Worm (Caenorhabditis elegans): ENCODE data around the gene F10A3.11.

Gene F10A3.11

DNA sequence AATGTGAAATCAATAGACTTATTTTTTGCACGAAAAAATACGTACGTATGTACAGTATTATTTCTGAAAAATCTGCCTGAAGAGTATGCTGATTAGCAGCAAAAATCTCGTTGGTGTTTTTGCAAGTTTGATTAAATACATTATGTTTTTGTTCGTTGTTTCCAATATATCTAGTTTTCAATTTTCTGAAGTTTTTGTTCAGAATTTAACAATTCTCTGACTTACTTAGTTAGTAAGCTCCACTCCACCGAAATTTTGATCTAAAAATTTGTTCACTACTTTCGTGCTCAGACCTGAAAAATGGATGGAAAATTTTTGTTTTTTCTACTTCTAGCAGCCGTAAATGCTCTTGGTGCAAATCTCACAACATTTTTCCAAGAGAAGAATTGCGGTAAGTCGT, 42.4 kb downstream of the F10A3.11 start, which contains the start of gene irld-26:
TSS of gene irld-26 (plus strand) at position 301 of the 400 bp plus-strand sequence.
- TF ChIP-seq W03F9.2 (tag; optimal IDR thresholded peaks at IDR 0.05), result no peak
- TF ChIP-seq him-1 (tag; optimal IDR thresholded peaks at IDR 0.05), result no peak
- no peak for TF ChIP-seq dao-5 (tag; optimal IDR thresholded peaks at IDR 0.05)

DNA sequence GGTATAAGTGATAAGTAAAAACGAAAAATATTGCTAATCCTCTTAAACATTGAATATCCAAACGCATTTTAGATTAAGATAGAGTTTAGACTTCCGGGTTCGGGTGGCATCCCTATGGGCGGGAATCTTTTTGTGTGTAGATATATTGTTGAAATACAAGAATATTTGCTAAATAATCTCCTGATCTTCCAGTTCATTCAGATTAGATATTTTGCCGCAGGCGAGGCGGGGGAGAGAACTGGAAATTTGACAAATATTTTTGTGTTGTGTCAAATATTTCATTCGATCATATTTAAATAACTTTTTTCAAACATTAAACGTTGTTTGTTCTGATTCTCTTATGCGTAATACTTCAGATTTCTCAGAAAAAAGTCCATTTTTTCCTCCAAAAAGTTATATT, 47.4 kb downstream of the F10A3.11 start, which contains the start of gene oac-15:
TSS of gene oac-15 (minus strand) at position 101 of the 400 bp plus-strand sequence.
- TF ChIP-seq dao-5 (tag; optimal IDR thresholded peaks at IDR 0.05) (no peak), him-1 (tag; optimal IDR thresholded peaks at IDR 0.05) (no peak), W03F9.2 (tag; optimal IDR thresholded peaks at IDR 0.05) (no peak)

DNA sequence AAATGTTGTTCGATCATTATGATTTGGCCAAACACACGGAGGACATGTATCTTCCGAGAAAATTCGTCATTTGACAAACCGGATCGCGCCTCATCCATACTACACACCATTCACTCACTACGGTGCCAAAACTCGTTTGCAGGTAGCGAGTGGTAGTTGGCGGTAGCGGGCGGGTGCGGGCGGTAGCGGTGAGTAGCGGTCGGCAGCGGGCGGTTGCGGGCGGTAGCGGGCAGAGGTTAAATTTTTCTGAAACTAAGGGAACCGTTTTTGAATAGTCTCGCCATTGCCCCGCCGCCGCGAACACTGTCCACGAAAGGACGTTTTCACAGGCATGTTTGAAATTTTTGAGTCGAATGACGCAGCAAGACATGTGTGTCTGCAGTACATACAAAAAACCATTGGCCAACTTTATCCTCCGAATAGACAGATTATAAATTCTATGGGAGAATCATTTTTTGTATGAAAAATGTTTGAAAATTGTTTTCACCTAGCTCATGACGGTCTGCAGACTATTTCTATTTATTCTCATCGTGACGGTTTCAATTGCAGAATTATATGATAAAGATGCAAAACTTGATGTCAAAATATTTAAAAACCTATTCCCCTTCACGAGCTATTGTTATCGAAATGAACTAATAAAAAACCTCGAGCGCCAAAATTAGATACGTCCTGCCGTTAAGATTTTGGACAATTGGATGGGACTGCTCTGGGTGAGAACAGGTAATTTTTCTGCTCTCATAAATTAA, 47.9 kb downstream of the F10A3.11 start, which contains the start of gene F11A5.16:
TSS of gene F11A5.16 (plus strand) at position 696 of the 746 bp plus-strand sequence.
- no peak for TF ChIP-seq him-1 (tag; optimal IDR thresholded peaks at IDR 0.05)
- no peak for TF ChIP-seq W03F9.2 (tag; optimal IDR thresholded peaks at IDR 0.05)
- TF ChIP-seq dao-5 (tag; optimal IDR thresholded peaks at IDR 0.05), result no peak

ce11 chrV:16211713-16212112, 49.2 kb downstream of the F10A3.11 start:
- no peak for TF ChIP-seq W03F9.2 (tag; optimal IDR thresholded peaks at IDR 0.05)
- no peak for TF ChIP-seq him-1 (tag; optimal IDR thresholded peaks at IDR 0.05)

DNA sequence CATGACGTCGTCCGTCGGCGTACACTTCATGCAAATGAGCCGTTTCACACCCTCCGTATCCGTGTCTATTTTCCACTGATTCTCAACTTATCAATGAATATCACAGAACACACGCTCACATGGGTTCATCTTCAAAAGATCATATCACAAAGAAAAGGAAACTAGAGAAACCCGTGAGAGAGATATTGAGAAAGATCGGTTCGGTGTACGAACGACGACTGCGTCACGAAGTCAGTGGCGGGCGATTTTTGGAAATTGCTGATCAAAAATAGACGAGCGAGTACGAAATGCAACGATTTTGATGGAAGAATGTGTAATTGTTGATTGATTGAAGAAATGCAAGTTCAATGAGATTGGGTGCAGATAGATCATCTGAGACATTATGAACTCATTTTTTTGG, 50.8 kb downstream of the F10A3.11 start:
- TF ChIP-seq him-1 (tag; optimal IDR thresholded peaks at IDR 0.05), result no peak
- no peak for TF ChIP-seq dao-5 (tag; optimal IDR thresholded peaks at IDR 0.05)
- no peak for TF ChIP-seq W03F9.2 (tag; optimal IDR thresholded peaks at IDR 0.05)

Data from whole organism, L4/young adult.